Fruit fly (Drosophila melanogaster): ENCODE data around the gene Gr8a.
A peak's percentile ranks its signal among the peaks of the same experiment; 100 is the strongest.

Gr8a gene

dm6 chrX:9226837-9227236 is at the start of gene Gr8a:
Gene Gr8a (plus strand): TSS chrX:9227137.
- TF ChIP-seq Trl (optimal IDR thresholded peaks at IDR 0.05) (no peak), Trl (GFP tag; optimal IDR thresholded peaks at IDR 0.05) (no peak), usp (GFP tag; optimal IDR thresholded peaks at IDR 0.05) (no peak), crol (GFP tag; IDR thresholded peaks at IDR 0.05) (no peak), pfk (GFP tag; optimal IDR thresholded peaks at IDR 0.05) (no peak), Chrac-16 (GFP tag; optimal IDR thresholded peaks at IDR 0.05) (no peak), Elba2 (GFP tag; optimal IDR thresholded peaks at IDR 0.05) (no peak)

DNA sequence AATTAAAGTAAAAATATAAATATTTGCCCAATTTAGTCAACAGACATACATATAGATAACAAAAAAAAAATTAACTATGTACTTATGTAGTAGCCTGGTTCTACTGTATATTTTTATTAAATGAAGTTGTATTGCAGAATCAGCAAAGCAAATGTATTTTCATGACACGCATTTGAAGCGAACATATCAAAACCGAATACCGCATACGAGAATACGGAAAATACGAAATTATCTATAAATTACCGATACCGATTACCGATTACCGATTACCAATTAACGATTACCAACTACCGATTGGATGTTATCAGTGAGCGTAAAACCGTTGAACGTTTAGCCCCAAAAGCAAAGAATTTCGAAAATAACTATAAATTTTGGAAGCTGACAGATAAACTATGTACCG is 39.5 kb upstream of the Gr8a start:
- TF ChIP-seq gsb-n (tag; optimal IDR thresholded peaks at IDR 0.05) (no peak), gfzf (GFP tag; optimal IDR thresholded peaks at IDR 0.05) (peak; percentile 10), ap (GFP tag; IDR thresholded peaks at IDR 0.05) (no peak), Poxn (GFP tag; IDR thresholded peaks at IDR 0.05) (no peak), bigmax (GFP tag; optimal IDR thresholded peaks at IDR 0.05) (no peak), CG6791 (GFP tag; IDR thresholded peaks at IDR 0.05; ENCODE audit: partially characterized antibody) (peak; percentile 75), CG17328 (GFP tag; IDR thresholded peaks at IDR 0.05) (no peak), toy (GFP tag; IDR thresholded peaks at IDR 0.05) (no peak), CG13287 (GFP tag; IDR thresholded peaks at IDR 0.05; ENCODE audit: partially characterized antibody) (peak; percentile 53), az2 (GFP tag; optimal IDR thresholded peaks at IDR 0.05) (no peak), bbx (GFP tag; IDR thresholded peaks at IDR 0.05; ENCODE audit: partially characterized antibody) (no peak; the same call in 1 of the 2 replicates), CG14965 (GFP tag; optimal IDR thresholded peaks at IDR 0.05; ENCODE audit: borderline replicate concordance) (no peak), CG7372 (GFP tag; IDR thresholded peaks at IDR 0.05) (no peak), pb (GFP tag; optimal IDR thresholded peaks at IDR 0.05) (no peak), lab (GFP tag; optimal IDR thresholded peaks at IDR 0.05) (no peak), CG11093 (GFP tag; IDR thresholded peaks at IDR 0.05) (no peak), CG10366 (GFP tag; IDR thresholded peaks at IDR 0.05) (no peak), CG10321 (GFP tag; IDR thresholded peaks at IDR 0.05) (no peak), Dfd (GFP tag; optimal IDR thresholded peaks at IDR 0.05) (no peak), Opbp (GFP tag; IDR thresholded peaks at IDR 0.05; ENCODE audit: partially characterized antibody) (no peak), Side (GFP tag; optimal IDR thresholded peaks at IDR 0.05) (no peak), Dip3 (GFP tag; optimal IDR thresholded peaks at IDR 0.05) (no peak), E2f2 (GFP tag; IDR thresholded peaks at IDR 0.05) (no peak), CG34376 (GFP tag; optimal IDR thresholded peaks at IDR 0.05) (no peak), org-1 (GFP tag; optimal IDR thresholded peaks at IDR 0.05) (no peak), Nf-YC (tag; optimal IDR thresholded peaks at IDR 0.05) (no peak), nmo (GFP tag; optimal IDR thresholded peaks at IDR 0.05) (no peak), wek (GFP tag; optimal IDR thresholded peaks at IDR 0.05) (peak; percentile 69), nom (GFP tag; optimal IDR thresholded peaks at IDR 0.05) (no peak), sr (GFP tag; IDR thresholded peaks at IDR 0.05) (no peak), CG13296 (GFP tag; optimal IDR thresholded peaks at IDR 0.05) (no peak), tup (GFP tag; optimal IDR thresholded peaks at IDR 0.05) (no peak), ATbp (GFP tag; optimal IDR thresholded peaks at IDR 0.05) (no peak), Sin3A (optimal IDR thresholded peaks at IDR 0.05) (no peak), CG15011 (GFP tag; optimal IDR thresholded peaks at IDR 0.05) (no peak), eyg (GFP tag; optimal IDR thresholded peaks at IDR 0.05) (no peak), CG8089 (GFP tag; optimal IDR thresholded peaks at IDR 0.05) (no peak), D19A (tag; optimal IDR thresholded peaks at IDR 0.05) (no peak), Dll (GFP tag; IDR thresholded peaks at IDR 0.05; ENCODE audit: partially characterized antibody) (peak; percentile 41; the same call in 1 of the 4 replicates), CG12219 (GFP tag; optimal IDR thresholded peaks at IDR 0.05) (no peak), CG10147 (GFP tag; optimal IDR thresholded peaks at IDR 0.05) (no peak), CG34224 (GFP tag; IDR thresholded peaks at IDR 0.05; ENCODE audit: partially characterized antibody) (peak; percentile 27; the same call in 1 of the 3 replicates), TFAM (GFP tag; optimal IDR thresholded peaks at IDR 0.05) (no peak), abd-A (tag; optimal IDR thresholded peaks at IDR 0.05) (no peak)

Measured in whole organism, embryonic.